Fruit fly (Drosophila melanogaster) whole organism, adult: Measurements from ENCODE around the gene CG8564.

Experiments used
- CG11617 ChIP-seq: fragments of 200-800 bp; sonication (Bioruptor generic); optimal IDR thresholded peaks from 2 replicates; lab custom pipeline; 2017; ENCODE audit warnings: mild to moderate bottlenecking, missing biosample characterization, missing genetic modification reagents, missing genetic modification characterization
- CG12768 ChIP-seq: fragments of 200-800 bp; sonication (Bioruptor generic); optimal IDR thresholded peaks from 2 replicates; lab custom pipeline; 2017; ENCODE audit warnings: missing biosample characterization, missing genetic modification characterization, mild to moderate bottlenecking, moderate library complexity, missing genetic modification reagents
- CG1620 ChIP-seq: fragments of 200-800 bp; sonication (Bioruptor generic); optimal IDR thresholded peaks from 2 replicates; lab custom pipeline; 2016; ENCODE audit warnings: missing biosample characterization, missing genetic modification characterization
- CG7045 ChIP-seq: fragments of 200-800 bp; sonication (Bioruptor generic); optimal IDR thresholded peaks from 2 replicates; lab custom pipeline; 2017; ENCODE audit warnings: missing biosample characterization, mild to moderate bottlenecking, missing genetic modification characterization
- CG7101 ChIP-seq: fragments of 200-800 bp; sonication (Bioruptor generic); optimal IDR thresholded peaks from 2 replicates; lab custom pipeline; 2018; ENCODE audit warnings: missing biosample characterization, mild to moderate bottlenecking, missing genetic modification characterization, moderate library complexity
- Crg-1 ChIP-seq: fragments of 200-800 bp; sonication (Bioruptor generic); optimal IDR thresholded peaks from 2 replicates; lab custom pipeline; 2016; ENCODE audit warnings: missing biosample characterization, missing genetic modification characterization
- Mnt ChIP-seq: fragments of 200-800 bp; sonication (Bioruptor generic); optimal IDR thresholded peaks from 2 replicates; lab custom pipeline; 2016; ENCODE audit warnings: missing biosample characterization, mild to moderate bottlenecking, missing genetic modification characterization
- bab1 ChIP-seq: fragments of 200-800 bp; sonication (Bioruptor generic); optimal IDR thresholded peaks from 3 replicates; lab custom pipeline; 2019; ENCODE audit warnings: missing biosample characterization, mild to moderate bottlenecking, missing genetic modification characterization, moderate library complexity
- ovo ChIP-seq: fragments of 200-800 bp; sonication (Bioruptor generic); optimal IDR thresholded peaks from 2 replicates; lab custom pipeline; 2016; ENCODE audit warnings: missing biosample characterization, missing genetic modification characterization
- pad ChIP-seq: fragments of 200-800 bp; sonication (Bioruptor generic); optimal IDR thresholded peaks from 3 replicates; lab custom pipeline; 2017; ENCODE audit warnings: missing biosample characterization, missing genetic modification characterization, mild to moderate bottlenecking, moderate library complexity, missing genetic modification reagents

Gene CG8564

dm6 chr3L:7338786-7339185 lies 48.9 kb downstream of the CG8564 start:
- TF ChIP-seq Crg-1 (GFP tag; lab: Kevin White, UChicago) = peak; percentile 66
- no peak for TF ChIP-seq CG11617 (GFP tag; lab: Kevin White, UChicago)
- TF ChIP-seq CG12768 (GFP tag; lab: Kevin White, UChicago) = peak; percentile 31
- no peak for TF ChIP-seq bab1 (GFP tag; lab: Kevin White, UChicago)
- TF ChIP-seq pad (GFP tag; lab: Kevin White, UChicago) = peak; percentile 50
- TF ChIP-seq CG7045 = no peak
- peak; percentile 2 for TF ChIP-seq Mnt
- TF ChIP-seq ovo = peak; percentile 20
- TF ChIP-seq CG1620 (GFP tag; lab: Kevin White, UChicago) = peak; percentile 52
- TF ChIP-seq CG7101 (tag; lab: Kevin White, UChicago) = peak; percentile 54
